Worm (Caenorhabditis elegans) whole organism, L4 larva: ENCODE measurements around the gene sul-2.

ENCODE experiments used
- F10B5.3 ChIP-seq: sonication (generic microtip); optimal IDR thresholded peaks from 2 replicates; lab custom pipeline; 2016; ENCODE audit warnings: mild to moderate bottlenecking, missing genetic modification characterization, missing compliant biosample characterization
- R02D3.7 ChIP-seq: fragments of 150-350 bp; sonication (generic microtip); optimal IDR thresholded peaks from 3 replicates; lab custom pipeline; 2014; ENCODE audit warnings: missing biosample characterization, missing genetic modification characterization
- T20F7.1 ChIP-seq: fragments of 200-800 bp; sonication (Bioruptor generic); optimal IDR thresholded peaks from 2 replicates; lab custom pipeline; 2018; ENCODE audit warnings: mild to moderate bottlenecking, missing genetic modification characterization, missing compliant biosample characterization
- T26A8.4 ChIP-seq: fragments of 200-800 bp; sonication (Bioruptor generic); IDR thresholded peaks from 2 replicates; pipeline ENCODE4 v1.3.6; 2022; ENCODE audit warnings: missing genetic modification characterization, missing compliant biosample characterization
- Y5F2A.4 ChIP-seq: fragments of 200-800 bp; sonication (Bioruptor generic); optimal IDR thresholded peaks from 2 replicates; lab custom pipeline; 2018; ENCODE audit warnings: mild to moderate bottlenecking, missing genetic modification characterization, missing compliant biosample characterization
- ZK546.5 ChIP-seq, 2 experiments: sonication (generic microtip); optimal IDR thresholded peaks; 2 replicates each; lab custom pipeline; 2017; ENCODE audit warnings: missing biosample characterization in 2 of 2, missing genetic modification characterization in 2 of 2
- aha-1 ChIP-seq: fragments of 150-350 bp; peaks from one replicate; lab custom pipeline; 2014; ENCODE audit warnings: missing biosample characterization, missing genetic modification characterization
- arid-1 ChIP-seq: fragments of 200-800 bp; sonication (Bioruptor generic); conservative IDR thresholded peaks from 2 replicates; pipeline ENCODE4 v1.3.6; 2022; ENCODE audit warnings: missing genetic modification reagents, missing genetic modification characterization, missing compliant biosample characterization
- attf-4 ChIP-seq: sonication (generic microtip); optimal IDR thresholded peaks from 3 replicates; lab custom pipeline; 2017; ENCODE audit warnings: missing biosample characterization, missing genetic modification characterization
- ceh-20 ChIP-seq: fragments of 200-800 bp; sonication (Bioruptor generic); IDR thresholded peaks from 2 replicates; pipeline ENCODE4 v1.3.6; 2022; ENCODE audit warnings: missing genetic modification reagents, missing genetic modification characterization, missing compliant biosample characterization
- daf-12 ChIP-seq: fragments of 150-350 bp; optimal IDR thresholded peaks from 2 replicates; lab custom pipeline; 2014; ENCODE audit warnings: missing biosample characterization, missing genetic modification reagents, missing genetic modification characterization
- daf-16 ChIP-seq, 3 experiments: sonication (generic microtip); optimal IDR thresholded peaks; 2 replicates each; lab custom pipeline; 2016 to 2017; ENCODE audit warnings: missing genetic modification characterization in 3 of 3, missing genetic modification reagents in 3 of 3, mild to moderate bottlenecking in 2 of 3, missing compliant biosample characterization in 2 of 3, missing biosample characterization in 1 of 3, moderate library complexity in 1 of 3
- daf-19 ChIP-seq: fragments of 200-800 bp; sonication (Bioruptor generic); conservative IDR thresholded peaks from 2 replicates; pipeline ENCODE4 v1.3.6; 2022; ENCODE audit warnings: missing genetic modification characterization, missing compliant biosample characterization
- daf-8 ChIP-seq: fragments of 200-800 bp; sonication (Bioruptor generic); IDR thresholded peaks from 2 replicates; pipeline ENCODE4 v1.3.6; 2022; ENCODE audit warnings: missing genetic modification characterization, missing compliant biosample characterization
- dmd-6 ChIP-seq: fragments of 200-800 bp; sonication (Bioruptor generic); IDR thresholded peaks from 2 replicates; pipeline ENCODE4 v1.3.6; 2022; ENCODE audit warnings: missing genetic modification reagents, missing genetic modification characterization, missing compliant biosample characterization
- dmd-8 ChIP-seq: fragments of 200-800 bp; sonication (Bioruptor generic); IDR thresholded peaks from 2 replicates; pipeline ENCODE4 v1.3.6; 2022; ENCODE audit warnings: missing genetic modification characterization, missing compliant biosample characterization
- dmd-9 ChIP-seq: fragments of 200-800 bp; sonication (Bioruptor generic); IDR thresholded peaks from 2 replicates; pipeline ENCODE4 v1.3.6; 2022; ENCODE audit warnings: missing genetic modification reagents, missing genetic modification characterization, missing compliant biosample characterization
- dpl-1 ChIP-seq: fragments of 150-350 bp; optimal IDR thresholded peaks from 2 replicates; lab custom pipeline; 2014; ENCODE audit warnings: missing biosample characterization, missing genetic modification reagents, missing genetic modification characterization
- duxl-1 ChIP-seq: sonication (generic microtip); optimal IDR thresholded peaks from 2 replicates; lab custom pipeline; 2016; ENCODE audit warnings: mild to moderate bottlenecking, missing genetic modification characterization, moderate library complexity, missing compliant biosample characterization; ENCODE audit not compliant: poor library complexity
- dve-1 ChIP-seq: sonication (generic microtip); optimal IDR thresholded peaks from 2 replicates; lab custom pipeline; 2017; ENCODE audit warnings: antibody characterized with exemption, mild to moderate bottlenecking, missing genetic modification characterization, missing compliant biosample characterization; ENCODE audit not compliant: insufficient read depth
- hlh-11 ChIP-seq: fragments of 200-800 bp; sonication (Bioruptor generic); optimal IDR thresholded peaks from 2 replicates; lab custom pipeline; 2018; ENCODE audit warnings: mild to moderate bottlenecking, missing genetic modification characterization, missing compliant biosample characterization
- jun-1 ChIP-seq: fragments of 150-350 bp; optimal IDR thresholded peaks from 2 replicates; lab custom pipeline; 2014; ENCODE audit warnings: missing biosample characterization, missing genetic modification reagents, missing genetic modification characterization
- lim-7 ChIP-seq: fragments of 200-800 bp; sonication (Bioruptor generic); IDR thresholded peaks from 2 replicates; pipeline ENCODE4 v1.3.6; 2022; ENCODE audit warnings: missing genetic modification characterization, missing compliant biosample characterization
- lin-15B ChIP-seq: fragments of 150-350 bp; sonication (generic microtip); optimal IDR thresholded peaks from 3 replicates; lab custom pipeline; 2014; ENCODE audit warnings: missing biosample characterization, missing genetic modification characterization
- lin-29 ChIP-seq: fragments of 200-800 bp; sonication (Bioruptor generic); IDR thresholded peaks from 2 replicates; pipeline ENCODE4 v1.3.6; 2022; ENCODE audit warnings: missing genetic modification reagents, missing genetic modification characterization, missing compliant biosample characterization
- lin-39 ChIP-seq: fragments of 150-350 bp; optimal IDR thresholded peaks from 2 replicates; lab custom pipeline; 2014; ENCODE audit warnings: missing biosample characterization, missing genetic modification reagents, missing genetic modification characterization
- lsy-2 ChIP-seq, 2 experiments: fragments of 150-350 bp in 1 of 2; sonication (generic microtip) in 1 of 2; optimal IDR thresholded peaks; 2 replicates each; lab custom pipeline; 2014 to 2017; ENCODE audit warnings: missing biosample characterization in 2 of 2, missing genetic modification characterization in 2 of 2
- madf-5 ChIP-seq, 2 experiments: fragments of 200-800 bp; sonication (Bioruptor generic); IDR thresholded peaks; 2 replicates each; pipeline ENCODE4 v1.3.6; 2022; ENCODE audit warnings: missing compliant biosample characterization in 2 of 2, missing genetic modification characterization in 2 of 2
- madf-9 ChIP-seq: fragments of 200-800 bp; sonication (Bioruptor generic); conservative IDR thresholded peaks from 2 replicates; pipeline ENCODE4 v1.3.6; 2022; ENCODE audit warnings: missing genetic modification reagents, missing genetic modification characterization, missing compliant biosample characterization
- mdt-29 ChIP-seq: fragments of 200-800 bp; sonication (Bioruptor generic); IDR thresholded peaks from 2 replicates; pipeline ENCODE4 v1.3.6; 2022; ENCODE audit warnings: missing genetic modification reagents, missing genetic modification characterization, missing compliant biosample characterization
- mes-2 ChIP-seq: sonication (generic microtip); optimal IDR thresholded peaks from 2 replicates; lab custom pipeline; 2016; ENCODE audit warnings: missing genotype, mild to moderate bottlenecking, missing genetic modification characterization, missing compliant biosample characterization; ENCODE audit not compliant: poor library complexity, severe bottlenecking
- mxl-2 ChIP-seq: fragments of 200-800 bp; sonication (Bioruptor generic); conservative IDR thresholded peaks from 2 replicates; pipeline ENCODE4 v1.3.6; 2022; ENCODE audit warnings: missing genetic modification reagents, missing genetic modification characterization, missing compliant biosample characterization
- nhr-11 ChIP-seq: fragments of 150-350 bp; optimal IDR thresholded peaks from 2 replicates; lab custom pipeline; 2014; ENCODE audit warnings: missing biosample characterization, missing genetic modification characterization
- nhr-28 ChIP-seq: fragments of 150-350 bp; optimal IDR thresholded peaks from 2 replicates; lab custom pipeline; 2014; ENCODE audit warnings: missing biosample characterization, missing genetic modification characterization
- nhr-42 ChIP-seq: fragments of 200-800 bp; sonication (Bioruptor generic); IDR thresholded peaks from 2 replicates; pipeline ENCODE4 v1.3.6; 2022; ENCODE audit warnings: missing genetic modification characterization, missing compliant biosample characterization
- nhr-6 ChIP-seq: fragments of 150-350 bp; optimal IDR thresholded peaks from 2 replicates; lab custom pipeline; 2014; ENCODE audit warnings: missing biosample characterization, missing genetic modification characterization
- nhr-76 ChIP-seq: fragments of 150-350 bp; optimal IDR thresholded peaks from 2 replicates; lab custom pipeline; 2014; ENCODE audit warnings: missing biosample characterization, missing genetic modification characterization
- pqm-1 ChIP-seq: sonication (generic microtip); optimal IDR thresholded peaks from 2 replicates; lab custom pipeline; 2017; ENCODE audit warnings: missing biosample characterization, missing genetic modification characterization
- skn-1 ChIP-seq: fragments of 150-350 bp; optimal IDR thresholded peaks from 2 replicates; lab custom pipeline; 2014; ENCODE audit warnings: missing biosample characterization, missing genetic modification characterization
- spr-3 ChIP-seq: fragments of 200-800 bp; sonication (Bioruptor generic); optimal IDR thresholded peaks from 2 replicates; lab custom pipeline; 2018; ENCODE audit warnings: mild to moderate bottlenecking, missing genetic modification characterization, missing compliant biosample characterization
- tra-1 ChIP-seq: fragments of 200-800 bp; sonication (Bioruptor generic); IDR thresholded peaks from 2 replicates; pipeline ENCODE4 v1.3.6; 2022; ENCODE audit warnings: missing genetic modification reagents, missing genetic modification characterization, missing compliant biosample characterization
- unc-130 ChIP-seq: sonication (generic microtip); optimal IDR thresholded peaks from 2 replicates; lab custom pipeline; 2016; ENCODE audit warnings: missing genetic modification reagents, missing genetic modification characterization, missing compliant biosample characterization
- unc-62 ChIP-seq, 3 experiments: fragments of 150-350 bp in 1 of 3; sonication (generic microtip); optimal IDR thresholded peaks in 2 of 3; peaks in 1 of 3; 1 replicate in 1 of 3; 2 replicates in 2 of 3; lab custom pipeline; 2014 to 2017; ENCODE audit warnings: missing biosample characterization in 3 of 3, missing genetic modification characterization in 3 of 3, missing genetic modification reagents in 3 of 3, missing genotype in 1 of 3
- zag-1 ChIP-seq: fragments of 150-350 bp; optimal IDR thresholded peaks from 2 replicates; lab custom pipeline; 2014; ENCODE audit warnings: missing biosample characterization, missing genetic modification characterization
- zfp-2 ChIP-seq: sonication (generic microtip); optimal IDR thresholded peaks from 2 replicates; lab custom pipeline; 2016; ENCODE audit warnings: mild to moderate bottlenecking, missing genetic modification characterization, missing compliant biosample characterization

The sul-2 gene

ce11 chrV:8196993-8197392 lies 39.4 kb downstream of the sul-2 start:
- TF ChIP-seq madf-9 (GFP tag; lab: Robert Waterston, UW) (no peak), unc-62 (GFP tag; optimal IDR thresholded peaks at IDR 0.05 in 1 of 2; lab: Kevin White, UChicago) (peak in 1 of 2 experiments; percentile 92), unc-62 (tag; optimal IDR thresholded peaks at IDR 0.05; lab: Kevin White, UChicago) (no peak), aha-1 (tag; lab: Kevin White, UChicago) (peak; percentile 27)

- TF ChIP-seq dmd-6 (GFP tag; lab: Robert Waterston, UW) (no peak), daf-16 (GFP tag; optimal IDR thresholded peaks at IDR 0.05; lab: Kevin White, UChicago) (no peak), daf-16 (tag; optimal IDR thresholded peaks at IDR 0.05; lab: Kevin White, UChicago) (peak; percentile 19), hlh-11 (tag; lab: Kevin White, UChicago) (peak; percentile 5)
Measured at ce11 chrV:8198994-8199393, 41.4 kb downstream of the sul-2 start, which contains the start of gene F20D6.11. F20D6.11 (minus strand) TSS chrV:8199094.

DNA sequence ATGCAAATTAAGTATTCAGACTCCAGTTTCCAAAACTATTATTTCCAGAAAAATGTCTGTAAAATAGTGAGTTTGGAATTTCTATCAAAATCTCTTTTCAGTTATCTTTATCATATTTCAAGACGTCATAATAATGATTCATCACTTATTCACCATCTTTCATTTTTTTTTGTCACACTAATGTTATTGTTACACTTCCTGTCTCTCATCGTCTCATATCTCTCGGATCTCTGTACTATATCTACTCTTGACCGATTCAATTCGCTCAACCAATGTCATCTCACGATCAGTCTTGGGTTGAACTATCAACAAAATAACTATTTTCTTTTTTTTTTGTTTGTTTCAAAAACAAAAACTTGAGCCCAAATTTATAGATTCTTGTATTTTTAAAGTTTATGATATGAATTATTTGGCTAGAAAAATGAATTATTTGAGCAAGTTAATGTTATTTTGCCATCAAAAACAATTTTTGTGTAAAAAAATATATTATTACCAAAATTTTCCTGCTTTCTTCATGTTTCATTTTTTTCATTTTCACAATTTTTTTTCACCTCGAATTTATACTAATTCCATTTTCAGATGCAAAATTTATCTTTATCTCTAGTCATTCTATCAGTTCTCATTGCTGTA lies 43.8 kb downstream of the sul-2 start, which contains the start of gene cri-2:
cri-2 (plus strand) TSS at position 580 of the 630 bp plus-strand sequence.
- TF ChIP-seq daf-12 (tag; lab: Kevin White, UChicago) = no peak
- no peak for TF ChIP-seq lin-29 (GFP tag; lab: Robert Waterston, UW)
- TF ChIP-seq daf-19 (GFP tag; lab: Robert Waterston, UW) = no peak
- no peak for TF ChIP-seq dpl-1 (GFP tag; lab: Kevin White, UChicago)
- peak; percentile 19 for TF ChIP-seq hlh-11 (tag; lab: Kevin White, UChicago)
- no peak for TF ChIP-seq zag-1 (tag; lab: Kevin White, UChicago)
- no peak for TF ChIP-seq duxl-1
- TF ChIP-seq daf-16 (GFP tag; optimal IDR thresholded peaks at IDR 0.05; lab: Kevin White, UChicago) = peak in 1 of 2 experiments; percentile 76
- no peak for TF ChIP-seq daf-16 (tag; optimal IDR thresholded peaks at IDR 0.05; lab: Kevin White, UChicago)
- no peak for TF ChIP-seq F10B5.3 (tag; lab: Kevin White, UChicago)
- no peak for TF ChIP-seq skn-1 (tag; lab: Kevin White, UChicago)
- TF ChIP-seq lim-7 (GFP tag; lab: Robert Waterston, UW) = no peak
- no peak for TF ChIP-seq lin-15B (tag; lab: Kevin White, UChicago)
- TF ChIP-seq T20F7.1 (GFP tag; lab: Kevin White, UChicago) = peak; percentile 30
- TF ChIP-seq T26A8.4 (GFP tag; lab: Robert Waterston, UW) = no peak
- peak; percentile 46 for TF ChIP-seq dve-1 (tag; lab: Kevin White, UChicago)
- TF ChIP-seq ZK546.5 (tag; optimal IDR thresholded peaks at IDR 0.05; lab: Kevin White, UChicago) = no peak
- peak; percentile 39 for TF ChIP-seq nhr-28 (tag; lab: Kevin White, UChicago)
- TF ChIP-seq aha-1 (tag; lab: Kevin White, UChicago) = peak; percentile 46
- no peak for TF ChIP-seq nhr-11 (tag; lab: Kevin White, UChicago)
- TF ChIP-seq pqm-1 (tag; lab: Kevin White, UChicago) = no peak
- no peak for TF ChIP-seq mes-2 (tag; lab: Kevin White, UChicago)
- TF ChIP-seq nhr-42 (GFP tag; lab: Robert Waterston, UW) = no peak
- no peak for TF ChIP-seq ceh-20 (GFP tag; lab: Robert Waterston, UW)
- TF ChIP-seq Y5F2A.4 (GFP tag; lab: Kevin White, UChicago) = no peak
- no peak for TF ChIP-seq dmd-8 (GFP tag; lab: Robert Waterston, UW)
- TF ChIP-seq lin-39 (tag; lab: Kevin White, UChicago) = no peak
- TF ChIP-seq mxl-2 (GFP tag; lab: Robert Waterston, UW) = no peak
- TF ChIP-seq jun-1 (tag; lab: Kevin White, UChicago) = no peak
- TF ChIP-seq attf-4 (tag; lab: Kevin White, UChicago) = no peak
- no peak for TF ChIP-seq daf-8 (GFP tag; lab: Robert Waterston, UW)
- TF ChIP-seq madf-9 (GFP tag; lab: Robert Waterston, UW) = no peak
- no peak for TF ChIP-seq spr-3 (GFP tag; lab: Kevin White, UChicago)
- no peak for TF ChIP-seq nhr-76
- TF ChIP-seq unc-130 = no peak
- TF ChIP-seq arid-1 (GFP tag; lab: Robert Waterston, UW) = no peak
- no peak for TF ChIP-seq dmd-9 (GFP tag; lab: Robert Waterston, UW)
- peak; percentile 13 for TF ChIP-seq nhr-6
- no peak for TF ChIP-seq mdt-29
- no peak for TF ChIP-seq lsy-2 (tag; optimal IDR thresholded peaks at IDR 0.05; lab: Kevin White, UChicago)
- no peak for TF ChIP-seq tra-1 (GFP tag; lab: Robert Waterston, UW)
- TF ChIP-seq madf-5 (GFP tag; IDR thresholded peaks at IDR 0.05; lab: Robert Waterston, UW) = no peak
- no peak for TF ChIP-seq zfp-2 (tag; lab: Kevin White, UChicago)
- TF ChIP-seq R02D3.7 (tag; lab: Kevin White, UChicago) = no peak
- no peak for TF ChIP-seq unc-62 (GFP tag; optimal IDR thresholded peaks at IDR 0.05 in 1 of 2; lab: Kevin White, UChicago)
- TF ChIP-seq unc-62 (tag; optimal IDR thresholded peaks at IDR 0.05; lab: Kevin White, UChicago) = no peak
